Fruit fly (Drosophila melanogaster): ENCODE data around the gene Jig.
A peak's percentile ranks its signal among the peaks of the same experiment; 100 is the strongest.

Jig gene

DNA sequence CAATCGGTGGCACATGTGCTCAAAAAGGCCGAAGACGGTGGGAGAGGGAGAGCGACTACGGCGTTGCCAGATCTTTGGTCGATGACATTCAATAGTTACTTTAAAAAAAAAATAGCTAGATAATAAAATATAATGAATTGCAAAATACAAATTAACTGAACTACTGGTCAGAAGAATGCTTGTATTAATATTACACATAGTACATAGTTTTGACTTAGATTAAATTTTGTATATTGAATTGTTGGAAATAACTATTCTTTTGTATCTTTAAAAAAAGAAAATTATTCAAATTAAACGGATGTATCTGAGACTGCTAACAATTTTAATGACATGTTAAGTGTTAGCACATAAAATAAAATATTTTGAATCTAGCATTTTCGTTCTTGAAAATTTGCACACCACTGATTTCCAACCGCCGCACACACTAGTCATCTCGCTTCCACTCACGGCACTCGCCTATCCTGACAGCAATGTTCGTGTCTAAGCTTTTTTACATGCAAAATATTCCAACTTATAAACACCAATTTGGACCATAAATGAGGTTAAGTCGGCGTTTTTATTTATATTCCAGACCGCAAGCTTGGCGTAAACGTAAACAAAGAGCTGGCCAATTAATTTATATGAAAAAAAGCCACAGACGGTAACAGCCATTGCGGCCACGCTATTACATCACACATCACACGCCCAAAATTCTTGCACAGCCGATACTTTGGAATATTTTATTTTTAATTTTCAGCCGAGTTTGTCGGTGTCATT is 14.4 kb downstream of the Jig start (continued):
- TF ChIP-seq Med (GFP tag): peak; percentile 79
- TF ChIP-seq dpn (GFP tag; optimal IDR thresholded peaks at IDR 0.05): peak; percentile 58 to 70
- TF ChIP-seq zen (tag; optimal IDR thresholded peaks at IDR 0.05): peak; percentile 61
- TF ChIP-seq Camta (GFP tag; optimal IDR thresholded peaks at IDR 0.05): peak; percentile 70
- peak; percentile 82 for TF ChIP-seq Ptx1 (GFP tag; IDR thresholded peaks at IDR 0.05)
- no peak for TF ChIP-seq CrebB (tag; optimal IDR thresholded peaks at IDR 0.05)
- TF ChIP-seq CG7357 (GFP tag; IDR thresholded peaks at IDR 0.05): peak; percentile 56; the same call in 2 of the 3 replicates
- no peak for TF ChIP-seq D (optimal IDR thresholded peaks at IDR 0.05)
- peak; percentile 44 for TF ChIP-seq D (GFP tag; optimal IDR thresholded peaks at IDR 0.05)
- peak; percentile 79 for TF ChIP-seq CG12155 (GFP tag; optimal IDR thresholded peaks at IDR 0.05)
- peak; percentile 7 for TF ChIP-seq crc (GFP tag; optimal IDR thresholded peaks at IDR 0.05)
- TF ChIP-seq HHEX (GFP tag; optimal IDR thresholded peaks at IDR 0.05): peak; percentile 55
- TF ChIP-seq CG10267 (tag; optimal IDR thresholded peaks at IDR 0.05): peak; percentile 78
- TF ChIP-seq Aef1 (GFP tag; IDR thresholded peaks at IDR 0.05): peak; percentile 43; the same call in 1 of the 3 replicates
- TF ChIP-seq Rx (GFP tag; IDR thresholded peaks at IDR 0.05): no peak; the same call in 1 of the 2 replicates
- TF ChIP-seq Hr51 (GFP tag; optimal IDR thresholded peaks at IDR 0.05): peak; percentile 35 to 80
- peak; percentile 59 for TF ChIP-seq mam (GFP tag; optimal IDR thresholded peaks at IDR 0.05)
- TF ChIP-seq zen2 (GFP tag; IDR thresholded peaks at IDR 0.05; ENCODE audit: partially characterized antibody): no peak
- TF ChIP-seq ERR (GFP tag; optimal IDR thresholded peaks at IDR 0.05): no peak
- peak; percentile 79 for TF ChIP-seq CG13775 (GFP tag; optimal IDR thresholded peaks at IDR 0.05)
- peak; percentile 92 for TF ChIP-seq CG10321 (GFP tag; IDR thresholded peaks at IDR 0.05)
- TF ChIP-seq zf30C (GFP tag; optimal IDR thresholded peaks at IDR 0.05): no peak
- peak; percentile 67 for TF ChIP-seq CG4820 (GFP tag; optimal IDR thresholded peaks at IDR 0.05)
- TF ChIP-seq cas (GFP tag; IDR thresholded peaks at IDR 0.05): no peak
- TF ChIP-seq CG10543 (GFP tag; optimal IDR thresholded peaks at IDR 0.05): peak; percentile 74
- peak; percentile 18 for TF ChIP-seq CG34376 (GFP tag; optimal IDR thresholded peaks at IDR 0.05)
- TF ChIP-seq CG17612 (GFP tag; IDR thresholded peaks at IDR 0.05): no peak
- peak; percentile 56; the same call in 1 of the 2 replicates for TF ChIP-seq sisA (GFP tag; IDR thresholded peaks at IDR 0.05)
- TF ChIP-seq CG7745 (tag; optimal IDR thresholded peaks at IDR 0.05): no peak
- no peak for TF ChIP-seq Antp (GFP tag; optimal IDR thresholded peaks at IDR 0.05)
- TF ChIP-seq seq (GFP tag; IDR thresholded peaks at IDR 0.05): no peak
- TF ChIP-seq chm (GFP tag; IDR thresholded peaks at IDR 0.05): no peak; the same call in 1 of the 2 replicates
- peak; percentile 83 for TF ChIP-seq CG4424 (GFP tag; optimal IDR thresholded peaks at IDR 0.05)
- TF ChIP-seq CG7556 (GFP tag; optimal IDR thresholded peaks at IDR 0.05): peak; percentile 87
- no peak for TF ChIP-seq Bgb (GFP tag; IDR thresholded peaks at IDR 0.05; ENCODE audit: partially characterized antibody)
- no peak for TF ChIP-seq stwl (tag; optimal IDR thresholded peaks at IDR 0.05)
- no peak for TF ChIP-seq gfzf (GFP tag; optimal IDR thresholded peaks at IDR 0.05)
- no peak for TF ChIP-seq Lim3 (GFP tag; IDR thresholded peaks at IDR 0.05)
- TF ChIP-seq CG11398 (GFP tag; optimal IDR thresholded peaks at IDR 0.05): peak; percentile 13
- no peak for TF ChIP-seq CG15073 (GFP tag; optimal IDR thresholded peaks at IDR 0.05)
- TF ChIP-seq Nf-YA (GFP tag; IDR thresholded peaks at IDR 0.05): peak; percentile 22; the same call in 1 of the 2 replicates
- peak; percentile 70 for TF ChIP-seq CG8290 (GFP tag; optimal IDR thresholded peaks at IDR 0.05)
- peak; percentile 14 to 40 for TF ChIP-seq CG8290 (tag; optimal IDR thresholded peaks at IDR 0.05)
- TF ChIP-seq sr (GFP tag; IDR thresholded peaks at IDR 0.05): no peak
- TF ChIP-seq CG8924 (tag; optimal IDR thresholded peaks at IDR 0.05): peak; percentile 82
- peak; percentile 71 for TF ChIP-seq CG16815 (GFP tag; optimal IDR thresholded peaks at IDR 0.05)
- TF ChIP-seq eve (GFP tag; optimal IDR thresholded peaks at IDR 0.05): no peak
- TF ChIP-seq Nf-YC (tag; optimal IDR thresholded peaks at IDR 0.05): peak; percentile 51
- TF ChIP-seq Kr (GFP tag; optimal IDR thresholded peaks at IDR 0.05): no peak
- no peak for TF ChIP-seq CkIIα-i1 (GFP tag; IDR thresholded peaks at IDR 0.05)
